Fruit fly (Drosophila melanogaster): ENCODE data around the gene CG31286.

The CG31286 gene

DNA sequence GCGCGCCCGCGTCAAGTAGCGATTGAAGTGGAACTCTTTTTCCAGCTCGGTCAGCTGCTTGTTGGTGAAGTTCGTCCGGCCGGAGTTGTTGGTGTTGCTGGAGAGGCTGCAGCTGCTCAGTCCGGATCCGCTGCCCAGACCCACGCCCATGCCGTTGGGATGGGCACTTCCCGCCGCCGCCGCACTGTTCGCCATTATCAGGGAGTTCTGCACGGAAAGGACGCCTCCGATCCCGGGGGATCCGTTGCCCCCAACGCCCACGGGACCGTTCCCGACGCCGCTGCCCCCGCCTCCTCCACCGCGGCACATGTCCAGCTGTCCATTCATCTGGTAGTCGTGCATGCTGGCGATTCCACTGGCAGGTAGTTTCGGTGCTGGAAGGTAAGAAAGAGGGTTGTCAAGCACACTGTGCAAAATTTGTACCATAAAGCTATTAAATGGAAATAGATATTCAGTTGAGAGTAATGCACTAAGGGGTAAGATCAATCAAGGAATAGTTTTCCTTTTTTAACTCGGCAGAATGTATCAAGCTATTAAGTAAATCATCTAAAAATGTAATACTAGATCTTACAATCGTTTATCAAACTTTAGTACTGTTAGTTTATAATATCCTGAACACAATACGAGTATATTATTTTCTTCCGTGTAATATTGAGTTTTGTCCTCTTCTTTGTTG, 21.7 kb downstream of the CG31286 start (continued):
- TF ChIP-seq tll (GFP tag; optimal IDR thresholded peaks at IDR 0.05) (peak in 1 of 2 experiments; percentile 46), pros (GFP tag; optimal IDR thresholded peaks at IDR 0.05) (no peak), gcm (GFP tag; optimal IDR thresholded peaks at IDR 0.05) (no peak), CrebB (tag; optimal IDR thresholded peaks at IDR 0.05) (no peak), CG14710 (tag; optimal IDR thresholded peaks at IDR 0.05) (peak; percentile 31), ems (GFP tag; optimal IDR thresholded peaks at IDR 0.05) (no peak), sens (GFP tag) (peak; percentile 68), sr (GFP tag; IDR thresholded peaks at IDR 0.05) (no peak), CG8924 (tag; optimal IDR thresholded peaks at IDR 0.05) (peak; percentile 13), CG2889 (GFP tag; IDR thresholded peaks at IDR 0.05) (peak; percentile 18; the same call in 1 of the 3 replicates), Hr39 (optimal IDR thresholded peaks at IDR 0.05) (peak; percentile 65), pzg (GFP tag; optimal IDR thresholded peaks at IDR 0.05) (no peak), CG6175 (GFP tag; IDR thresholded peaks at IDR 0.05) (no peak), CG33213 (GFP tag; optimal IDR thresholded peaks at IDR 0.05) (no peak), CG4328 (GFP tag; optimal IDR thresholded peaks at IDR 0.05) (no peak), CG6854 (GFP tag; optimal IDR thresholded peaks at IDR 0.05) (no peak), CG18476 (GFP tag; optimal IDR thresholded peaks at IDR 0.05) (no peak), lola (GFP tag; optimal IDR thresholded peaks at IDR 0.05) (peak in 1 of 3 experiments; percentile 51), CG17361 (GFP tag; IDR thresholded peaks at IDR 0.05) (no peak), CG9437 (GFP tag; optimal IDR thresholded peaks at IDR 0.05) (no peak)

DNA sequence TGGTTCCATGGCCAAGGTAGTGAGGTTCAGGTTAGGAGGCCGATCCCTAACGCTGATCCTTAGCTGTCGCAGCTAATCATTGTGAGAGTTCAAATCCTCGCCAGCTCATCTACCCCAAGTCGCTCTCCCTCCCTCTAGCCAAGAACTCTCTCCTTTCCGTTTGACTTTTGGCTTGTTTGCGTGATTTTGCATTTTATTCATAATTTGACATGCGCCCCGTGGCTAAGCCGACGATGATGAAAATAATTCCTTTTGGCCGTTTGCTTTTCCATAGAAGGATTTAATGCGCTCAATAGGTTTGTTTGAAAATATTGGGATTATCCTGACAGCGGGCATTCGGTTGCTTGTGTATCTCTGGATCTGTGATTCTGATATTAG, 22.2 kb downstream of the CG31286 start:
- TF ChIP-seq row (GFP tag; IDR thresholded peaks at IDR 0.05) (0 out of 3 replicates have a peak, but pooled peaks have one; percentile 1), Mrtf (GFP tag; IDR thresholded peaks at IDR 0.05) (no peak), tll (GFP tag; optimal IDR thresholded peaks at IDR 0.05) (peak in 1 of 2 experiments; percentile 93)

DNA sequence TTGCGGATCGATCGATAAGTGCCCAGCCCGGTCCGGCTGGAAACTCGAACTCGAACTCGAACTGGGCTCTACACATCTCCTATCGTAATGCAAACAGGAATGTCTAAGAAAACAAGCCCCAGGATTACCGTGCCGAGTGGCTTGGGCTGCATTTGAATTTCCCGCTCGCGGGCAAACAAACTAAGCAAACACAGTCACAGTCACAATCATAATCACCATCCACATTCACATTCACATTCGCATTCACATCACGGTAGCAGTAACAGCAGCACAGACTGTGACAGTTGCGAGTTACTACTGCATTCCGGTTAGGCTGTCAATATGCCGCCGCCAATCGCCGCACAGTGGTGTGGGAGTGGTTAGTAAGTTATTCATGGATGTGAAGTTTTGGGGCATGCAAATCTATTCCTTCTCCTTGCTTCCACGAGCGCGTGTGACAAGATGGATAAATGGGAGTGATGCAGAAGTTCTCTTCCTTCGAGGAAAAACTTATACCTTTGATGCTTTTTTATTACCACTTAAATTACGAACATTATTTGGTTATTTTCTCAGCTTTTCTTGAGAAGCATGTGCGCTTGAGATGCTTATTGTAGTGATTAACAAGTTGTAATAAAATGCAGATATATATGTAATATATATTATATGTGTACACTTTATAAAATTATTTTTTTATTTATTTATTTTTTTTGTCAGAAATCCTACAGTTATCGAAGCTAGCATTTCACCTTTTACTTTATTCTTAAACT, 23.5 kb downstream of the CG31286 start:
- TF ChIP-seq unc-4 (GFP tag; IDR thresholded peaks at IDR 0.05; ENCODE audit: partially characterized antibody) = no peak
- TF ChIP-seq danr (GFP tag; IDR thresholded peaks at IDR 0.05) = no peak
- TF ChIP-seq Meics (GFP tag; optimal IDR thresholded peaks at IDR 0.05) = no peak
- TF ChIP-seq cwo (GFP tag; optimal IDR thresholded peaks at IDR 0.05) = no peak
- no peak for TF ChIP-seq CG14667 (GFP tag; IDR thresholded peaks at IDR 0.05)
- no peak for TF ChIP-seq CG10274 (GFP tag; optimal IDR thresholded peaks at IDR 0.05)
- TF ChIP-seq MESR4 (GFP tag; optimal IDR thresholded peaks at IDR 0.05) = no peak
- TF ChIP-seq lbe (GFP tag; optimal IDR thresholded peaks at IDR 0.05) = no peak
- TF ChIP-seq Deaf1 (tag; optimal IDR thresholded peaks at IDR 0.05) = no peak
- TF ChIP-seq D (optimal IDR thresholded peaks at IDR 0.05) = no peak
- no peak for TF ChIP-seq D (GFP tag; optimal IDR thresholded peaks at IDR 0.05)
- TF ChIP-seq Mes4 (GFP tag; optimal IDR thresholded peaks at IDR 0.05) = no peak
- TF ChIP-seq Sry-β (GFP tag; optimal IDR thresholded peaks at IDR 0.05) = no peak
- no peak for TF ChIP-seq CG4854 (GFP tag; optimal IDR thresholded peaks at IDR 0.05)
- peak; percentile 8 for TF ChIP-seq btn (GFP tag; optimal IDR thresholded peaks at IDR 0.05)
- TF ChIP-seq Usf (GFP tag; optimal IDR thresholded peaks at IDR 0.05) = no peak
- no peak for TF ChIP-seq crc (GFP tag; optimal IDR thresholded peaks at IDR 0.05)
- no peak for TF ChIP-seq ato (GFP tag; IDR thresholded peaks at IDR 0.05; ENCODE audit: partially characterized antibody)
- TF ChIP-seq CG10366 (GFP tag; IDR thresholded peaks at IDR 0.05) = no peak
- TF ChIP-seq CG18764 (GFP tag; optimal IDR thresholded peaks at IDR 0.05) = no peak
- TF ChIP-seq CG6813 (GFP tag; optimal IDR thresholded peaks at IDR 0.05) = peak; percentile 49
- TF ChIP-seq NFAT (GFP tag; IDR thresholded peaks at IDR 0.05) = no peak
- TF ChIP-seq disco-r (GFP tag; optimal IDR thresholded peaks at IDR 0.05) = no peak
- no peak for TF ChIP-seq salm (tag; optimal IDR thresholded peaks at IDR 0.05)
- TF ChIP-seq Doc3 (GFP tag; IDR thresholded peaks at IDR 0.05; ENCODE audit: partially characterized antibody) = no peak

All from whole organism, embryonic.